Worm (Caenorhabditis elegans) whole organism, L1 larva: Measurements from ENCODE around the gene W07G4.2.
A peak's percentile ranks its signal among the peaks of the same experiment; 100 is the strongest.

Experiments
- fkh-10 ChIP-seq: sonication (generic microtip); optimal IDR thresholded peaks from 2 replicates; lab custom pipeline; 2017; ENCODE audit warnings: missing biosample characterization, missing genetic modification reagents, missing genetic modification characterization
- fos-1 ChIP-seq: fragments of 150-350 bp; optimal IDR thresholded peaks from 2 replicates; lab custom pipeline; 2014; ENCODE audit warnings: missing biosample characterization, missing genetic modification characterization
- hlh-4 ChIP-seq: sonication (generic microtip); optimal IDR thresholded peaks from 2 replicates; lab custom pipeline; 2016; ENCODE audit warnings: mild to moderate bottlenecking, missing genetic modification characterization, missing compliant biosample characterization
- mef-2 ChIP-seq: fragments of 150-350 bp; optimal IDR thresholded peaks from 2 replicates; lab custom pipeline; 2014; ENCODE audit warnings: missing biosample characterization, missing genetic modification characterization
- nhr-19 ChIP-seq: fragments of 200-800 bp; sonication (Bioruptor generic); conservative IDR thresholded peaks from 2 replicates; pipeline ENCODE4 v1.3.6; 2022; ENCODE audit warnings: missing genetic modification characterization, missing compliant biosample characterization
- skn-1 ChIP-seq: fragments of 150-350 bp; optimal IDR thresholded peaks from 2 replicates; lab custom pipeline; 2014; ENCODE audit warnings: missing biosample characterization, missing genetic modification characterization
- snpc-4 ChIP-seq: fragments of 150-350 bp; optimal IDR thresholded peaks from 2 replicates; lab custom pipeline; 2014; ENCODE audit warnings: missing biosample characterization, missing genetic modification characterization
- zag-1 ChIP-seq: fragments of 150-350 bp; optimal IDR thresholded peaks from 2 replicates; lab custom pipeline; 2014; ENCODE audit warnings: missing biosample characterization, missing genetic modification characterization

DNA sequence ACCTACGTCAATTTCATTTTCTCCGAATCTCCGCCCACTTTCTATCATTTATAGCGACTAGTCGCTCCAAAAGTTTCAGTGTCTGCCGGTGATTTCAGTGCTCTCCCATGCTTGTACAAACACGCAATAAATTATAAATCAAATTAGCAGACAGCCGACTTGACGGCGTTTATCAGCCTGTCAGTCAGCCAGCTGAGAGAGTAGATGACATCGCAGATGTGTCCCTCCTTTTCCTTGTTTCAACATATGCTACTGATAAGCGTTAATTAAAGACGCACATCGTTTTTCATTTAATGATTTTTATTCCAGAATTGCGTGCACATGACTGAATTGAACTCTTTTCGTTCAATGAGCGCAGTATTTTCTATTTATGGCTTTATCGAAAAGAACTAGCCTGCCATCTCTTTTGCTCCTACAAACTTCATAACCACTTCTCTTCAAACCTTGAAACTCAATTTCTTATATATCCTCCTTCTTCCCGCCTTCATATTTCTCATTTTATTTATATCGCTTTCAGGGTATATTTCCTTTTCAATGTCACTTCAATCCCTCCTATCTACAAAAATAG is 6.9 kb upstream of the W07G4.2 start, which contains the start of gene lap-2:
- TF ChIP-seq hlh-4 (tag; lab: Kevin White, UChicago) (no peak), mef-2 (no peak), zag-1 (no peak), fos-1 (tag; lab: Kevin White, UChicago) (no peak), fkh-10 (GFP tag; lab: Kevin White, UChicago) (no peak), snpc-4 (no peak), nhr-19 (GFP tag; lab: Robert Waterston, UW) (0 out of 2 replicates have a peak, but pooled peaks have one; percentile 13), skn-1 (tag; lab: Kevin White, UChicago) (no peak)
